Worm (Caenorhabditis elegans) whole organism, L3 larva: ENCODE measurements around the gene F54C8.1.
"Not testable (repeated sequence)": the region's sequence is repeated elsewhere in the genome, so short reads cannot be mapped to it uniquely, and the experiment has no call there.

ENCODE experiments used
- R02D3.7 ChIP-seq: fragments of 150-350 bp; optimal IDR thresholded peaks from 2 replicates; lab custom pipeline; 2014; ENCODE audit warnings: missing biosample characterization, missing genetic modification characterization
- aly-2 ChIP-seq: fragments of 150-350 bp; optimal IDR thresholded peaks from 2 replicates; lab custom pipeline; 2014; ENCODE audit warnings: missing biosample characterization, missing genetic modification characterization
- ama-1 ChIP-seq: fragments of 150-350 bp; optimal IDR thresholded peaks from 2 replicates; lab custom pipeline; 2018
- ceh-16 ChIP-seq: sonication (generic microtip); optimal IDR thresholded peaks from 2 replicates; lab custom pipeline; 2017; ENCODE audit warnings: missing biosample characterization, missing genetic modification characterization
- ceh-28 ChIP-seq: fragments of 150-350 bp; optimal IDR thresholded peaks from 2 replicates; lab custom pipeline; 2014; ENCODE audit warnings: missing biosample characterization, missing genetic modification reagents, missing genetic modification characterization
- ceh-82 ChIP-seq: fragments of 150-350 bp; optimal IDR thresholded peaks from 2 replicates; lab custom pipeline; 2014; ENCODE audit warnings: missing biosample characterization, missing genetic modification characterization
- daf-12 ChIP-seq: fragments of 150-350 bp; optimal IDR thresholded peaks from 2 replicates; lab custom pipeline; 2014; ENCODE audit warnings: missing biosample characterization, missing genetic modification reagents, missing genetic modification characterization
- egl-27 ChIP-seq: sonication (generic microtip); optimal IDR thresholded peaks from 4 replicates; lab custom pipeline; 2017; ENCODE audit warnings: missing biosample characterization, missing genetic modification reagents, missing genetic modification characterization
- elt-1 ChIP-seq: fragments of 150-350 bp; optimal IDR thresholded peaks from 2 replicates; lab custom pipeline; 2014; ENCODE audit warnings: missing biosample characterization, missing genetic modification characterization
- elt-2 ChIP-seq: sonication (generic microtip); optimal IDR thresholded peaks from 2 replicates; lab custom pipeline; 2016; ENCODE audit warnings: missing genetic modification reagents, mild to moderate bottlenecking, missing genetic modification characterization, missing compliant biosample characterization
- elt-3 ChIP-seq, 3 experiments: fragments of 150-350 bp in 1 of 3; sonication (generic microtip) in 2 of 3; optimal IDR thresholded peaks; 2 replicates in 2 of 3; 4 replicates in 1 of 3; lab custom pipeline; 2014 to 2017; ENCODE audit warnings: missing biosample characterization in 3 of 3, missing genetic modification characterization in 3 of 3
- eor-1 ChIP-seq, 2 experiments: fragments of 150-350 bp; optimal IDR thresholded peaks; 2 replicates each; lab custom pipeline; 2014 to 2018; ENCODE audit warnings: missing biosample characterization in 2 of 2, missing genetic modification characterization in 2 of 2
- fkh-10 ChIP-seq: sonication (generic microtip); optimal IDR thresholded peaks from 2 replicates; lab custom pipeline; 2017; ENCODE audit warnings: missing biosample characterization, missing genetic modification reagents, missing genetic modification characterization
- fkh-2 ChIP-seq: fragments of 150-350 bp; optimal IDR thresholded peaks from 2 replicates; lab custom pipeline; 2014; ENCODE audit warnings: missing biosample characterization, missing genetic modification reagents, missing genetic modification characterization
- fos-1 ChIP-seq: fragments of 150-350 bp; optimal IDR thresholded peaks from 2 replicates; lab custom pipeline; 2014; ENCODE audit warnings: missing biosample characterization, missing genetic modification characterization
- hmg-11 ChIP-seq: sonication (generic microtip); optimal IDR thresholded peaks from 2 replicates; lab custom pipeline; 2016; ENCODE audit warnings: missing genetic modification characterization, missing compliant biosample characterization
- jun-1 ChIP-seq: fragments of 150-350 bp; optimal IDR thresholded peaks from 2 replicates; lab custom pipeline; 2014; ENCODE audit warnings: missing biosample characterization, missing genetic modification reagents, missing genetic modification characterization
- lin-15B ChIP-seq: fragments of 150-350 bp; optimal IDR thresholded peaks from 2 replicates; lab custom pipeline; 2014; ENCODE audit warnings: missing biosample characterization, missing genetic modification characterization
- lin-39 ChIP-seq: fragments of 150-350 bp; optimal IDR thresholded peaks from 2 replicates; lab custom pipeline; 2018; ENCODE audit warnings: missing biosample characterization, missing genetic modification reagents, missing genetic modification characterization
- lsy-12 ChIP-seq: sonication (generic microtip); optimal IDR thresholded peaks from 2 replicates; lab custom pipeline; 2016; ENCODE audit warnings: mild to moderate bottlenecking, missing genetic modification characterization, missing compliant biosample characterization
- mml-1 ChIP-seq: fragments of 150-350 bp; sonication (generic microtip); optimal IDR thresholded peaks from 3 replicates; lab custom pipeline; 2014; ENCODE audit warnings: missing biosample characterization, missing genetic modification characterization
- nfya-1 ChIP-seq: sonication (generic microtip); optimal IDR thresholded peaks from 2 replicates; lab custom pipeline; 2017; ENCODE audit warnings: missing genetic modification characterization, mild to moderate bottlenecking, missing compliant biosample characterization, antibody characterized with exemption, moderate library complexity; ENCODE audit not compliant: insufficient read depth
- nhr-23 ChIP-seq: fragments of 150-350 bp; optimal IDR thresholded peaks from 2 replicates; lab custom pipeline; 2014; ENCODE audit warnings: missing biosample characterization, missing genetic modification reagents, missing genetic modification characterization
- nhr-237 ChIP-seq: fragments of 150-350 bp; optimal IDR thresholded peaks from 2 replicates; lab custom pipeline; 2014; ENCODE audit warnings: missing biosample characterization, missing genetic modification characterization
- nhr-25 ChIP-seq: sonication (generic microtip); optimal IDR thresholded peaks from 2 replicates; lab custom pipeline; 2017; ENCODE audit warnings: missing biosample characterization, missing genetic modification characterization
- nhr-43 ChIP-seq: sonication (generic microtip); optimal IDR thresholded peaks from 2 replicates; lab custom pipeline; 2016; ENCODE audit warnings: mild to moderate bottlenecking, missing genetic modification characterization, missing compliant biosample characterization; ENCODE audit not compliant: poor library complexity, severe bottlenecking
- nhr-67 ChIP-seq: fragments of 150-350 bp; optimal IDR thresholded peaks from 2 replicates; lab custom pipeline; 2014; ENCODE audit warnings: missing biosample characterization, missing genetic modification characterization
- nhr-77 ChIP-seq: fragments of 150-350 bp; optimal IDR thresholded peaks from 2 replicates; lab custom pipeline; 2014; ENCODE audit warnings: missing biosample characterization, missing genetic modification characterization
- pha-4 ChIP-seq: fragments of 150-350 bp; optimal IDR thresholded peaks from 2 replicates; lab custom pipeline; 2014; ENCODE audit warnings: missing biosample characterization, missing genetic modification reagents, missing genetic modification characterization
- pqm-1 ChIP-seq: fragments of 150-350 bp; optimal IDR thresholded peaks from 2 replicates; lab custom pipeline; 2017; ENCODE audit warnings: missing biosample characterization, missing genetic modification characterization, inconsistent platforms
- skn-1 ChIP-seq: fragments of 150-350 bp; optimal IDR thresholded peaks from 2 replicates; lab custom pipeline; 2014; ENCODE audit warnings: missing biosample characterization, missing genetic modification characterization
- snpc-4 ChIP-seq: fragments of 150-350 bp; optimal IDR thresholded peaks from 2 replicates; lab custom pipeline; 2014; ENCODE audit warnings: missing biosample characterization, missing genetic modification characterization
- tbx-2 ChIP-seq: sonication (generic microtip); optimal IDR thresholded peaks from 2 replicates; lab custom pipeline; 2016; ENCODE audit warnings: mild to moderate bottlenecking, missing genetic modification characterization, missing compliant biosample characterization
- unc-39 ChIP-seq: sonication (generic microtip); optimal IDR thresholded peaks from 4 replicates; lab custom pipeline; 2017; ENCODE audit warnings: missing biosample characterization, missing genetic modification characterization
- zag-1 ChIP-seq: fragments of 150-350 bp; optimal IDR thresholded peaks from 2 replicates; lab custom pipeline; 2014; ENCODE audit warnings: missing biosample characterization, missing genetic modification characterization
- ztf-4 ChIP-seq: fragments of 150-350 bp; optimal IDR thresholded peaks from 2 replicates; lab custom pipeline; 2014; ENCODE audit warnings: missing biosample characterization, missing genetic modification characterization

Gene F54C8.1

ce11 chrIII:9401036-9401435 is 38.5 kb upstream of the F54C8.1 start, which contains the start of gene nlp-48:
Gene nlp-48 (minus strand): TSS chrIII:9401136.
- TF ChIP-seq fkh-10 (no peak), nhr-43 (no peak), lsy-12 (tag; lab: Kevin White, UChicago) (no peak), elt-2 (tag; lab: Kevin White, UChicago) (no peak), daf-12 (tag; lab: Kevin White, UChicago) (no peak)

- TF ChIP-seq pha-4 (peak; percentile 40), snpc-4 (tag; lab: Kevin White, UChicago) (peak; percentile 80), hmg-11 (tag; lab: Kevin White, UChicago) (peak; percentile 30), lsy-12 (tag; lab: Kevin White, UChicago) (peak; percentile 9), lin-39 (peak; percentile 31), aly-2 (tag; lab: Kevin White, UChicago) (no peak), nhr-23 (tag; lab: Kevin White, UChicago) (peak; percentile 61), nhr-67 (tag; lab: Kevin White, UChicago) (no peak), fkh-10 (peak; percentile 7), nhr-25 (tag; lab: Kevin White, UChicago) (peak; percentile 41), R02D3.7 (tag; lab: Kevin White, UChicago) (peak; percentile 97), unc-39 (tag; lab: Kevin White, UChicago) (no peak), elt-2 (tag; lab: Kevin White, UChicago) (peak; percentile 31), eor-1 (tag; optimal IDR thresholded peaks at IDR 0.05; lab: Kevin White, UChicago) (no peak), ceh-28 (tag; lab: Kevin White, UChicago) (peak; percentile 55), pqm-1 (tag; lab: Kevin White, UChicago) (peak; percentile 19), nfya-1 (tag; lab: Kevin White, UChicago) (peak; percentile 73), nhr-77 (tag; lab: Kevin White, UChicago) (peak; percentile 52), jun-1 (tag; lab: Kevin White, UChicago) (peak; percentile 19), skn-1 (tag; lab: Kevin White, UChicago) (peak; percentile 31), elt-1 (tag; lab: Kevin White, UChicago) (no peak), ceh-82 (no peak), lin-15B (tag; lab: Kevin White, UChicago) (peak; percentile 95), tbx-2 (peak; percentile 19), nhr-43 (peak; percentile 59)
Measured at ce11 chrIII:9406600-9406999, 32.9 kb upstream of the F54C8.1 start, which contains the start of gene T26G10.1. Gene T26G10.1 (minus strand): TSS chrIII:9406641.

DNA sequence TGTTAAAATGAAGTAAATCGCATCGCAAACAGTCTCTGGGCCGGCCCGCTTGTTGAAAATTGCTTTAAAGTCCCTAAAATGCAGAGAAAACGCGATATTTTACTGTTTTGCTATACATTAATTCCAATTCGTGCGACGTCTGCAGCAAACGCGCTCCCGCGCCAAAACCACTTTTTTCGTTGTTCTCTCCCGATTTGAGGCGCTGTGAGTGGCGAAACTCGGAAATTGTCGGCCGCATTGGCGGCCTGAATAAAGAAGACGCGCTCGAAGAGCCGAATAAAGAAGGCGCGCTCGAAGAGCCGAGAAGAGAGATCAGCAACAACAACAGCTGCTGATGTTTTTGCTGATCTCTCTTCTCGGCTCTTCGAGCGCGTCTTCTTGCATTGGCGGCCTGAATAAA is 31.2 kb upstream of the F54C8.1 start:
- TF ChIP-seq lin-15B (tag; lab: Kevin White, UChicago) = peak; percentile 24
- TF ChIP-seq snpc-4 (tag; lab: Kevin White, UChicago) = peak; percentile 90
- TF ChIP-seq, all 47 proteins: peak for 2; not testable (repeated sequence) for 45

DNA sequence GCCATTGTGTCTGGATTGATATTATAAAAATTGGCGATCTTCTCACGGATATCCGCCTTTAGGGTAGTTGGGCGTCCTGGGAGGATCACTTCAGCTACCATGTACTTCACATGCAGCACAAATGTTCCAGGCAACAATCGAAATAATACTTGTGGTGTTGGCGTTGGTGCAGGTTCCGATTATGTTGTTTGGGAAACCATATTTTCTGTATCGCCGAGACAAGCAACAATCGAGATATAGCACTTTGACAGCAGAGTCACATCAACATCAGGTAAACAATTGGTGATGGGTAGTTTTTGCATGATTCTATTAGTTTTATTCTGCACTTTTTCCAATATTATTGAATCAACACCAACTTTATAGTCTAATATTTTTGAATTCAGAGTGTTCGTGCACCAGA is 26.2 kb upstream of the F54C8.1 start, which contains the start of gene T26G10.3:
Gene T26G10.3, minus strand, starts transcription at position 101 of the 400 bp plus-strand sequence.
- no peak for TF ChIP-seq elt-2 (tag; lab: Kevin White, UChicago)

DNA sequence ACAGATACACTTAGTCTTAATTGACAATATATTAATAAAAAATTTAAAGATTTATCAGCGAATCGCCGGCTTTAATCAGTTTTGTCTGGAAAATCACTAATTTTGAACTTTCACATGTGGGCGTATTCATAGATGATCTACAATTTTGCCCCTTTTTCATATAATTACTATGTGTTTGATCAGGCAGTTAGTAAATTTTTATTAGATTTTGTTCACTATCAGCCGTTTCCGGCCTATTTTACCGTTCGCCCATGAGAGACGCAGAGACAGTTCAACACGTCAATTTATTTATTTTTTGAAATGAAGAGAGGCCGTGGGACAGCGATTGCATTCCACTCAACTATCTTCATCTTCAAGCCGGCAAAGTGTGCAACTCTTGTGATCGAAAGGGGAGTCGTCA is 19.3 kb upstream of the F54C8.1 start, which contains the start of gene T26G10.4:
Gene T26G10.4, plus strand, starts transcription at position 301 of the 400 bp plus-strand sequence.
- TF ChIP-seq ceh-16; jun-1 (tag; lab: Kevin White, UChicago); zag-1: not testable (repeated sequence)

- TF ChIP-seq egl-27 (tag; lab: Kevin White, UChicago) (no peak), fkh-10 (no peak), ama-1 (no peak), ztf-4 (tag; lab: Kevin White, UChicago) (no peak), lsy-12 (tag; lab: Kevin White, UChicago) (no peak), nhr-237 (tag; lab: Kevin White, UChicago) (no peak), fos-1 (tag; lab: Kevin White, UChicago) (no peak), ceh-28 (tag; lab: Kevin White, UChicago) (no peak), R02D3.7 (tag; lab: Kevin White, UChicago) (no peak), nfya-1 (tag; lab: Kevin White, UChicago) (no peak), skn-1 (tag; lab: Kevin White, UChicago) (no peak), fkh-2 (tag; lab: Kevin White, UChicago) (no peak), lin-39 (no peak), nhr-25 (tag; lab: Kevin White, UChicago) (no peak), mml-1 (tag; lab: Kevin White, UChicago) (no peak), elt-2 (tag; lab: Kevin White, UChicago) (no peak), elt-1 (tag; lab: Kevin White, UChicago) (no peak), ceh-16 (no peak), elt-3 (tag; optimal IDR thresholded peaks at IDR 0.05; lab: Kevin White, UChicago) (no peak)
- TF ChIP-seq, all 47 proteins: peak for 0
Measured at ce11 chrIII:9426301-9426700, 13.2 kb upstream of the F54C8.1 start, which contains the start of gene T26G10.5. Gene T26G10.5 (minus strand): TSS chrIII:9426401.
